Worm (Caenorhabditis elegans): ENCODE measurements around the gene F54G2.1.

DNA sequence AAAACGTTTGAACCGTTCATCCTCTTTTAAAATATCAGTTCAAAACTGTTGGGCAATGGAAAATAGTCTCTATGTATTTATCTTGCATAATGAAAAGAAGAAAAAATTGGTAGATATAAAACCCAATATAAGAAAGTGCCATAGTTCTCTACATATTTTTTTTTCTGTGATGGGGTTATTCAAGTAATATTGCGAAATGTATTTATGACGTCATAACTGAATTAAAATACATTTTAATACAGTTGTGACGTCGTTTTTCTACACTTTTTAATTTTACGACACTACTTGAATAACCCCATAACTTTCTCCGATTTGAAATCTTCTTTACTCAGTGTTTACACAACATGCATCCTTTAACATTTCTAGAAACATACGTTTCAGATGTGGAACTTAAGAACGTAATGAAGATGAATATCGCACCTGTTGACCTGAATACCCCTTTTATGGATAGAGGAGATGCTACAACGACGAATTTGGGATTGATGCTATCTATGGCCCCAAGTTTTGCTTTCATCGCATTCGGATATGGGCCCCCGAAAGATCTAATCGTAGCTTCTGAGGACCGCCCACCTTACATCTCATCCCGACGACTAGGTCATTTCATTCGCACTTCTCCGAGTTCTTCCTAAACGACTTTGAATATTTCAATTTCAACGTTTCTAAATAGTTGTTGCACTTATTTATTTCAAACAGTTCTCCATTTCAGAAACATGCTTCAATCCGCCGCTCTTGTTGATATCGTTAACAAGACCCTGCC lies 56.5 kb downstream of the F54G2.1 start, which contains the start of gene T03G6.1:
- TF ChIP-seq Y53F4B.3 (GFP tag; IDR thresholded peaks at IDR 0.05), result no peak
- no peak for TF ChIP-seq zfh-2 (GFP tag; conservative IDR thresholded peaks at IDR 0.05)
- TF ChIP-seq sdz-38 (tag; optimal IDR thresholded peaks at IDR 0.05), result no peak
- no peak for TF ChIP-seq lsy-27 (tag; optimal IDR thresholded peaks at IDR 0.05; ENCODE audit: borderline replicate concordance, insufficient read depth)
- no peak for TF ChIP-seq snpc-1.1 (tag; optimal IDR thresholded peaks at IDR 0.05; ENCODE audit: insufficient read depth)
- TF ChIP-seq pha-4 (tag; optimal IDR thresholded peaks at IDR 0.05), result no peak
- TF ChIP-seq tbp1 (GFP tag; optimal IDR thresholded peaks at IDR 0.05), result no peak
- no peak for TF ChIP-seq sptf-2 (GFP tag; optimal IDR thresholded peaks at IDR 0.05)
